Fruit fly (Drosophila melanogaster): Measurements from ENCODE around the gene Obp19b.
A peak's percentile ranks its signal among the peaks of the same experiment; 100 is the strongest.
"Not testable (repeated sequence)": the region's sequence is repeated elsewhere in the genome, so short reads cannot be mapped to it uniquely, and the experiment has no call there.

Gene Obp19b

DNA sequence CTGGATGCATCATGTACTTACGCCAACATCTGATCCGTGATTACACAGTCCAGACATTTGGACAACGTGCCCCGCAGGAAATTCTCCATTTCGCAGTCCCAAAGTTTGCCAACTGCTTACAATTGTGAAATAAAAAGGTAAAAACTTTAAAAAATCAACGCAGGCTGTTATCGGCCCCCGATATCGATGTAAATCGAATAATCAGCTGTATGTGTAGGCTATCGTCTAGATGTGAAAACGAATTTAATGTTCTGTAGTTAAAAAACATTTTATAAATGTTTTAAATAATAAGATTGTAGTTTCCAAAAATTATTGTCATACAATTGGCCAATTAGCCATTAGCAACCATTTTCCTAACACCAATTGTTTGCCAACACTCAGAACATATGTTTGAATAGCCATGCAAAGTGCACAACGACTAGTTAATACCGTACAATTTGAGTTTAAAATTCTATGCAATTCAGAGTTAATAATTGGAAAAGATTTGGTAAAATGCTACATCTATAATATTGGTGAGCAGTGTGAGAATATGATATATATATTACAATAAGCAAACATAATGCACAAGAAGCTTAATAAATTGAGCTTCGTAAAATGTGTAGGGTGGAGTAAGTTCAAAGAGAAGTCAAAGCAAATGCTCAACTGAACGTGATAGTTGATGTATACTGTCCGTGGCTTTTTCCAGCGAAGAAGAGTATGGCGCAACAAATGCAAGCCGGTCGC lies 13.1 kb downstream of the Obp19b start, which contains the start of the genes CG11710 and mal:
Gene CG11710, minus strand, starts transcription at position 192 of the 723 bp plus-strand sequence.
Gene mal, plus strand, starts transcription at position 194 of the 723 bp plus-strand sequence.
- TF ChIP-seq noc (tag; optimal IDR thresholded peaks at IDR 0.05): peak; percentile 84

dm6 chrX:20433345-20434332 lies 17.1 kb downstream of the Obp19b start, which contains the start of gene CG1695:
CG1695 (plus strand) TSS chrX:20433950.
- no peak for TF ChIP-seq noc (tag; optimal IDR thresholded peaks at IDR 0.05)

DNA sequence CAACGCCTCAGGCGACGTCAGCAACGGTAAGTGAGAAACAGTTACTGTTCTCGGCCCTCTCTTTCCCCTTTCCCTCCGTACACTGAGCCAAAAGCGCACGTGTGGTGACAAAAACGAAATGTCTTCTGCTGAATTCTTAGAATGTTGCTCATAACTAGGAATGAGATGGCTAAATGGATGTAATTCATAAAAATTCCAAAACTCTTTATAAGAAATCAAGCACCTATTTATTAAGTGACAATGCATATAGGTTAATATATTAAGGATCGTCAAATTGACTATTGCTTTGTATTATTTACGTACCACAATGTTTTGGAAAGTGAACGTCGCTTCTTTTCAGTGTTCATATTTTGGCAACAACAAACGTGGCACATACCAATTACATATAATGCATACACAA lies 18.0 kb downstream of the Obp19b start:
- TF ChIP-seq noc (tag; optimal IDR thresholded peaks at IDR 0.05): no peak

DNA sequence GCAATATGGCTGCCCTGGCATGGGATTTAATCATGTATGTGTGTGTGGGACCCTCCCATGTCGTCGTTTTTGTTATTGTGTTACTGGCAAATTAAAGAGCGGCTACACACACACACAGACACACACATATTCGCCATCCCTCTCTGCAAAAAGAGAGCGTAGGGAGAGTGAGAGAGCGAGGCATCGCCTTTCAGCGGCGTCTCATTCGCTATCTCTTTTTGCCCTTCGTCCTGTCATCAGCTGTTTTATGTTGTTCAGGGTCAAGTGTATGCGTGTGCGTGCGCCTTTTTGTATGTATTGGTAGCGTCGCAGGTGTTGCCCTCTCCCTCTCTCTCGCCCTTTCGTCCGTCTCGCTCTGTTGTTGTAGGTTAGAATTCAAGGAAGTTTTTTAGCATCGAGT lies 20.3 kb downstream of the Obp19b start:
- TF ChIP-seq noc (tag; optimal IDR thresholded peaks at IDR 0.05): no peak

- not testable (repeated sequence) for TF ChIP-seq noc (tag; optimal IDR thresholded peaks at IDR 0.05)
Measured at dm6 chrX:20446071-20446470, 29.5 kb downstream of the Obp19b start, which contains the start of gene CG42578. CG42578 (plus strand) TSS chrX:20446371.

- TF ChIP-seq noc (tag; optimal IDR thresholded peaks at IDR 0.05): no peak
Measured at dm6 chrX:20447865-20448584, 31.5 kb downstream of the Obp19b start.

dm6 chrX:20448828-20449427 lies 32.4 kb downstream of the Obp19b start, which contains the start of gene tbc:
tbc (plus strand) TSS chrX:20449331.
- TF ChIP-seq noc (tag; optimal IDR thresholded peaks at IDR 0.05): no peak

dm6 chrX:20466382-20466928 lies 49.9 kb downstream of the Obp19b start:
- no peak for TF ChIP-seq noc (tag; optimal IDR thresholded peaks at IDR 0.05)

- TF ChIP-seq noc (tag; optimal IDR thresholded peaks at IDR 0.05): no peak
Measured at dm6 chrX:20467155-20467554, 50.6 kb downstream of the Obp19b start, which contains the start of gene GstT3. GstT3 (plus strand) TSS chrX:20467455.
